Worm (Caenorhabditis elegans): ENCODE results near the gene twk-48.

The twk-48 gene

DNA sequence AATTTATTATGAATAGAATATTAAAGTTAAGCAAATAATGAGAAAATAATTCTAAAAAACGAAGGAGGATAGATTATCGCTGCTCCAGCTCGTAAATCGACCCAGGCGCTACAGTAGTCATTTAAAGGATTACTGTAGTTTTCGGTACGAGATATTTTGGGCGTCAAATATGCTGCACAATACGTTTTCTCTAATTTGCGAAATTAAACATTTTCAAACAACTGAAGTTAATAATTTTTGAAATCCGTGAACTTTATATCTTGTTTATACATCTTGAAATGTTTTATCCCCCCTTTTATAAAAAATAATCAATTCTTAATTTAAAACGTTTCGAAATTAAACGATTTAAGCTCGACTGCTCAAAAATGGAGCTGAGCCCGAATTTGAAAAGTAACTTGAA lies 14.4 kb upstream of the twk-48 start, which contains the start of gene K11H3.2:
Gene K11H3.2, plus strand, starts transcription at position 301 of the 400 bp plus-strand sequence.
- TF ChIP-seq unc-62 (GFP tag; optimal IDR thresholded peaks at IDR 0.05) = no peak

ce11 chrIII:9848083-9848482 lies 12.4 kb upstream of the twk-48 start, which contains the start of gene mrpl-36:
Gene mrpl-36, minus strand, starts transcription at chrIII:9848116.
- TF ChIP-seq unc-62 (GFP tag; optimal IDR thresholded peaks at IDR 0.05) = no peak

DNA sequence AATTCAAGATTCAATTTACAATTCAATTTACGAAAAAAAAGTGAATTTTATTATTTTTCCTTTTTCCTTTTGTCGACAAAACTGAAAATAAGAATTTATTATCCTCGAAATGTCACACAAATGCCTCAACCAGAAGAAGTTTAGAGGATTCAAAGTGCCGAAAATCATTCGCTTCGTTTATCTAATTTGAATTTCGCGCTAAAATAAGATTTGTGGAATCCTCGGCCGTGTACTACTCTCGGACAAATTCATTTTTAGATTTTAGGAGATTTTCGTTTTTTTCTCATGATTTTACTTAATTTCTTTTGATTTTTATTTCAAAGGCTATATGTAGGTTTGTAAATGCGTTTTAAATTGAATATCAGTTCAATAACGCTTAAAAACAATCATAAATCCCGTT lies 11.9 kb upstream of the twk-48 start:
- TF ChIP-seq unc-62 (GFP tag; optimal IDR thresholded peaks at IDR 0.05) = no peak

ce11 chrIII:9849950-9850349 lies 10.6 kb upstream of the twk-48 start:
- no peak for TF ChIP-seq unc-62 (GFP tag; optimal IDR thresholded peaks at IDR 0.05)

ce11 chrIII:9850877-9851276 lies 9.7 kb upstream of the twk-48 start:
- no peak for TF ChIP-seq unc-62 (GFP tag; optimal IDR thresholded peaks at IDR 0.05)

DNA sequence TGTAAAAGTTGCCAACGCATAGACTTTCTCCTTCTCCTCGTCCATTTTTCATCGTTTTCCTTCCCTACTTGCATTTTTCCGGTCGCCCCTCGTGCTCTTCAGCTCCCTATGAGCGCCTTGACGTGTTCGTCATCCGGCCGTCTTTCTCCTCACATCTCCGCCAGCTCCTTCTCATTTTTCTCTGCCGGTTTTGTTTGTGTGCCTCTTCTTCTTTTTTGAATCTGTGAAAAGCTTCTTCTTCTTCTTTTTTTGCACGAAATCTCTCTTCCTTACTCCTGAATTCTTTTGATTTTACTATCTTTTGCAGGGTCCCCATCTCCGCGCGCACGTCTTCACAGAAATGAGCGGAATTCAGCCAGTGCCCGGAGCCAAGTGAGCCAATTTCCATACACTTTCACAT lies 9.0 kb upstream of the twk-48 start, which contains the start of gene K11H3.3:
Gene K11H3.3, plus strand, starts transcription at position 308 of the 400 bp plus-strand sequence.
- no peak for TF ChIP-seq unc-62 (GFP tag; optimal IDR thresholded peaks at IDR 0.05)

DNA sequence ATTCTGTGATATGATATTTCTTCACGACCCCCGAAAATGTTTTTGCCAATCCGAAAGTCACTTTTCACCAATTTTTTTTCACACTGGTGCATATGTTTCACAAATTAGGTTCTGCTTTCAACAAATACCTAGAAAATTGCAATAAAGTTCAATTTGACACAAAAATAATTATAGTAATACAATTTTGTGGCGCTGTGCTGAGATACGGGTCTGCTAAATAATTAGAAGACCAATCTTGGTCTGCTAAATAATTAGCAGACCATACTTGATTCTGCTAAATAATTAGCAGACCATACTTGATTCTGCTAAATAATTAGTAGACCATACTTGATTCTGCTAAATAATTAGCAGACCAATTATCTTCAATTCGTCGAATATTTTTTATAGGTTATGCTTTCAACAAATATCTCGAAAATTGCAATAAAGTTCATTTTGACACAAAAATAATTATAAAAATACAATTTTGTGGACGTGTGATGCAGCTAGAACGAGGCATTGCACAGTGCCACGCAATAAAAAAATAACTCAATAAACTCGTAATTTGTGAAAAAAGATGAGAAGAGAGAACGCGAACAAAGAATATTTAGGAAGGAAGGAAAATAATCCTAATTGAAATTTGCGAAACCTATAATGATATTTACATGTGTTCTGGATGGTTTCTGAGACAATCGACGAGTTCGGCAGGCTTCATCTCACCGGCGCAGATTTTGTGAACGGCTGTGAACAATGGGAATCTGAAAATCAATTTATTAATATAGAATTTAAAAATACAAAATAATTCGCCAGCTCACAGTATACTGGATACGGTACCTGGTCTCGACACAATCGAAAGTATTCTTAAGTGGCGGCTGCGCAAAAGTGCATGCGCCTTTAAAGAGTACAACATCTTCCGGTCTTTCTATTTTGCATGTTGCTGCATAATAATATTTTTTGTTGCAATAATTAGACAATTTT lies 6.6 kb upstream of the twk-48 start:
- no peak for TF ChIP-seq unc-62 (GFP tag; optimal IDR thresholded peaks at IDR 0.05)

DNA sequence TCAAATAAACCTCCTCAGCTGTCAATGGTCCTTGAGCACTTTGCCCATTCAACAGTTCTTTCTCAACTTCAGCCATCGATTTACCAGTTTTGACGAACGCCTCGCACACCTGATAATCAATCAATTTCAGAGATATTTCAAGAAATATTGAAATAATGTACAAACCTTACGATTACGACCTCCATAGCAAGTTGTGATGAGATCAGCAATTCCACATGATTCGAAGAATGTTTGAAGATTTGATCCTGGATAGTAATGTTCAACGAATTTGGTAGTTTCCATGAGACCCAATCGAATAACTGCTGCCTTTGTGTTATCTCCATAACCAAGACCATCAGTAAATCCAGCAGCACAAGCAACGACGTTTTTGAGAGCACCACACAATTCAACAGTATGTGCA lies 5.6 kb upstream of the twk-48 start:
- TF ChIP-seq unc-62 (GFP tag; optimal IDR thresholded peaks at IDR 0.05) = no peak

DNA sequence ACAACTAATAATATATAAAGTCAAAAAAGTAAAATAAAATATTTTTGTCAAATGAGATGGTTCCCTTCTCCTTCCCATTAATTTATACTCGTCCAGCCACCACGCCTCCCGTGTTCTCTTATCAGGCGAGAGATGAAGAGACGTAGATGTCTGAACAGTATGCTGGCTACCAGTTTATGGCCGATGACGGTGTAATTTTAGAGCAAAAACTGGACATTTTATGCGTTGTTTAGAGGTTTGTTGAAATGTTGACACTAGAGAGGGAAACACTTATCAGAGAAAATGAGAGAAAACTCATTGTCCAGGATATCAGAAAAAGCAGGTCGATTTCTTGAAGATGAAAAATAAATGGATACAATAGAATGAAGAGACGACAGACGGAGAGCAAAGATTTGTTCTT lies 3.4 kb upstream of the twk-48 start:
- TF ChIP-seq unc-62 (GFP tag; optimal IDR thresholded peaks at IDR 0.05) = no peak

DNA sequence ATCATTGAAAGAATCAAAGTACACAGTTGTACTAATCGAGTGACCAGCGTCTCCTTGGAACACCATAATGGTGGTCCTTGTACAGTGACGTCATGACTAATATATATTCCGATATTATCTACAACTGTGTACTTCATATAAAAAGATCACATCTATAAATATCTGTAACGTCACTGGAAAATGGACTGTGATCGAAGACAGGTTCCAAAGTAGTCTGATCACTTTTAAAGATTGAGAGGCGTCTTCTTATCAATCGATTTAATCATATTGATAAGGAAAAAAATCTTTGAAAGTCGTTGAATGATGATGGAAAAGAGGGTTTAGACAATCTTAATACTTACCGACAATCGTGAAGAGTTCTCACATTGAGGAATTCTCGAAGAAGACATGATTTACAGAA lies 2.5 kb upstream of the twk-48 start:
- no peak for TF ChIP-seq unc-62 (GFP tag; optimal IDR thresholded peaks at IDR 0.05)

DNA sequence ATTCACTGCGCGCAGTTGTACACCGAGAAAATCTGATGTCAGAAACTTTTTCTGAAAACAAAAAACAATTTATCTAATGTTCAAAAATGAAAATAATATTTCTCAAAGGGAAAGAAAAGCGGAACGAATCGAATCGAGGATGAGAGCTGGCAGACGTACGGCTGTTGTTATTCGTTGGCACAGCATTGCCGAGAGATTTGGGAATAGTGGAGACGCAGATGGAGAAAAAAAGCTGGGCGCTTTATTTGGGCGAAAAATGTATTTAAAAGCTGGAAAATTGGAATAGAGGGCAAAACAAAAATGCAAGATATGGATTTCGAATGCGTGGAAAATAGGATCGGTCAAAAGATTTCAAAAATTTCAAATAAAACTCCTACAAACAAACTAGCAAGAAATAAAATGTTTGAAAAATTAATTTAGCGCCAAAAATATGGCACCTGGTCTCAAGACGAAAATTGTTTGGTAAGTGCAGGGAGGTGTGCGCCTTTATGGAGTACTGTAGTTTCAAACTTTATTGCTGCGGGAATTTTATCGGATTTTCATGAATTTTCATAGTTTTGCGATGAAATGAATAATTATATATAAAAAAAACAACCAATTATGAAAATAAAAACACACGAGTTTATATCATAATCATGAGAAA lies 1.3 kb upstream of the twk-48 start, which contains the start of gene gpdh-2:
Gene gpdh-2, minus strand, starts transcription at position 51 of the 643 bp plus-strand sequence.
- no peak for TF ChIP-seq unc-62 (GFP tag; optimal IDR thresholded peaks at IDR 0.05)

DNA sequence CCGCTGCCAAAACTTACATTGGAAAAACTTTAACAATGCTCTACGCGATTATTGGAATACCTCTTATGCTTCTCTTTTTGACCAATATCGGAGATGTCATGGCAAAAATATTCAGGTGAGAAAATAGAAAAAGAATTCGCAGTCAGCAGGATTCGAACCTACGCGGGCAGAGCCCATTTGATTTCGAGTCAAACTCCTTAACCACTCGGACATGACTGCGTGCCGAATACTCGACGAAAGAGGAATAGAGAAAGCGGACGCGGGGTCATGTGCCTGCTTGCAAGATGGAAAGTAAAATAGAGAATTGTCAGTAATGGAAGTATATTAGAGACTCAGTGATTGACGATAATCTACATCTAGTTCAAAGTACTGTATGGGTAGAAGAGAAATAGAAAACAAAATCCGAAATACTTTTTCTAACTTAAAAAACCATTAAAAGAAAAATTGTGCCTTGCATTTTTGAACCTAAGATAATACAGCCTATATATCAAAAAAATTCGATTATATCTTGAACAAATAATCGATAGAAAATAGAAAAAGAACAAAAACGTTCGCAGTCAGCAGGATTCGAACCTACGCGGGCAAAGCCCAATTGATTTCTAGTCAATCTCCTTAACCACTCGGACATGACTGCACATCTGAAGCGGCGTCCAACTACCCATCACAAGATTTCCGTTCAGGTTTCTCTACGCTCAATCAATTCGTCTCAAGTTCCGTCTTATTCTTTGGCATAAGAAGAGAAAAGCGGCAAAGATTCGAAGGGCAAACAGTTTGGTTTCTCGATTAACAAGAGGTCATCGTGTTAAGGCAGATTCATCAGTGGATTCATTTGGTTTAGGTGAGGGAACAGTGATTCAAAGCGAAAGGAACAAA lies 1.2 kb downstream of the twk-48 start:
- TF ChIP-seq unc-62 (GFP tag; optimal IDR thresholded peaks at IDR 0.05) = no peak

- no peak for TF ChIP-seq unc-62 (GFP tag; optimal IDR thresholded peaks at IDR 0.05)
These were observed 1.9 kb downstream of the twk-48 start for ce11 chrIII:9862469-9862868.

ce11 chrIII:9867352-9867751 lies 6.8 kb downstream of the twk-48 start:
- TF ChIP-seq unc-62 (GFP tag; optimal IDR thresholded peaks at IDR 0.05) = no peak

DNA sequence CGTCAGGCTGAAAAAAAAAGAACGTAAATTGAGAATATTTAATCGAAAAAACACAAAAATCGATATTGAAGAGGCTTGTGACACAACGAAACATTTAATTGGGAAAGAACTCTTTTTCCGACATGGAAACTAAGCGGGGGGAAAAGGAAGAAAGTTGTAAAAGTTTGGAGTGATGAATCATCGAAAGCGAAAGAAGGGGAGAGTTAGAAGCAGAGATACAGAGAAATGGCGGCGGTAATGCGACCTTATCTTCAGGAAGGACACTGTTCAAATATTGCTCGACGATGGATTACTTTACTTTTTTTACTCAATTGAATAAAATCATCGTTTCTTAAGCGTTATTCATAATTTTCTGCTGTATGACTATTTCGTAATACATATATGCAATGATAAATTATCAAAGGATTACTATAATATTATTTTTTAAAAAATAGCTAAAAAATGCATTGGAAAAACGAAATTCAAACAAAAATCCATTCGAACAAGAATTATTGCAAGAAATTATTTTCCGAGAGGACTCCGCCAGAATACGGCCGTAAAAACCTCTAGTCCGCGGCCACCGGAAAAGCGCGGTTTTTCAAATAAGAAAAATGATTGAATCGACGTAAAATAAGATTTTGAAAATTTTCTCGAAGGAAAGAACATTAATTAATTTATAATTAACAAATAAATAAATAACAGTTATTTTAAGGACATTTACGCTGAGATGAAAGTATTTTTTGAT lies 7.4 kb downstream of the twk-48 start, which contains the start of gene dhhc-4:
Gene dhhc-4, minus strand, starts transcription at position 13 of the 724 bp plus-strand sequence.
- TF ChIP-seq unc-62 (GFP tag; optimal IDR thresholded peaks at IDR 0.05) = no peak

Data from whole organism, dauer.